Fruit fly (Drosophila melanogaster) S2 (cell line): ENCODE results near the gene CG7213.
A peak's percentile ranks its signal among the peaks of the same experiment; 100 is the strongest.

ENCODE experiments used
- CG8478 ChIP-seq: fragments of >200 bp; optimal IDR thresholded peaks from 2 replicates; lab custom pipeline; 2018
- CTCF ChIP-seq, 2 experiments: fragments of >200 bp; optimal IDR thresholded peaks; 2 replicates each; lab custom pipeline; 2018

Gene CG7213

dm6 chr3L:8210596-8210995, 29.8 kb downstream of the CG7213 start, which contains the start of gene tut:
tut (minus strand) TSS chr3L:8210743.
- TF ChIP-seq CTCF (optimal IDR thresholded peaks at IDR 0.05; lab: Kevin White, UChicago) = no peak
- TF ChIP-seq CG8478 (lab: Kevin White, UChicago) = no peak

DNA sequence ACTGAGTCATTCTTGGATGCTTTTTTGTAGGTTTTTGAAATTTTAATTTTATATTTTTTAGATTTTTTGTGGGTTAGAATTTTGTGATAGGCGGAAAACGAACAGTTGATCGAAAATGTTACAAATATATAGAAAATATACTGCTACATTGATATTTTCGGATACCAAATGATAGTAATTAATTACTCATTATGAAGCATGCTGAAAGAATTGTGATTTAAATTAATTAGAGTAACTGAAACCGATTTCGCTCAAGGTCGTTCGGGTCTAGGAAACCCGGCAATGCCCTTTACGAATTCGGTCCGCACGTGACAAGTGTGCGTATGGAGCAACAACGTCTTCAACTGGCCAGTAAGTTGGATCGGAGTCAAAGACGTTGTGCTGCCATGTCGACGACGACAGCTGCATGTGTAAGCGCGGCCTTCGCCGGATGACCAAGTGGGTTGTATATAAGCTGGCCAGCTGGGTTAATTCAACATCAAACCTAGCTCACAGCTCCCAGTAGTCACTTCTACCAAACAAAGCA, 38.0 kb downstream of the CG7213 start, which contains the start of the genes CG7366 and CG13679:
Gene CG7366, minus strand, starts transcription at position 101 of the 526 bp plus-strand sequence.
Gene CG13679, plus strand, starts transcription at position 476 of the 526 bp plus-strand sequence.
- TF ChIP-seq CG8478 (lab: Kevin White, UChicago) (no peak), CTCF (optimal IDR thresholded peaks at IDR 0.05; lab: Kevin White, UChicago) (no peak)

- TF ChIP-seq CG8478 (lab: Kevin White, UChicago) (no peak), CTCF (optimal IDR thresholded peaks at IDR 0.05; lab: Kevin White, UChicago) (no peak)
Measured at dm6 chr3L:8197779-8198279, 42.6 kb downstream of the CG7213 start, which contains the start of the genes UbcE2M and Dhps. UbcE2M (minus strand) TSS chr3L:8197987. Dhps (plus strand) TSS chr3L:8198207.

dm6 chr3L:8193016-8193415, 47.4 kb downstream of the CG7213 start, which contains the start of gene CG7387:
CG7387 (minus strand) TSS chr3L:8193116.
- TF ChIP-seq CTCF (optimal IDR thresholded peaks at IDR 0.05; lab: Kevin White, UChicago) = no peak
- TF ChIP-seq CG8478 (lab: Kevin White, UChicago) = no peak

DNA sequence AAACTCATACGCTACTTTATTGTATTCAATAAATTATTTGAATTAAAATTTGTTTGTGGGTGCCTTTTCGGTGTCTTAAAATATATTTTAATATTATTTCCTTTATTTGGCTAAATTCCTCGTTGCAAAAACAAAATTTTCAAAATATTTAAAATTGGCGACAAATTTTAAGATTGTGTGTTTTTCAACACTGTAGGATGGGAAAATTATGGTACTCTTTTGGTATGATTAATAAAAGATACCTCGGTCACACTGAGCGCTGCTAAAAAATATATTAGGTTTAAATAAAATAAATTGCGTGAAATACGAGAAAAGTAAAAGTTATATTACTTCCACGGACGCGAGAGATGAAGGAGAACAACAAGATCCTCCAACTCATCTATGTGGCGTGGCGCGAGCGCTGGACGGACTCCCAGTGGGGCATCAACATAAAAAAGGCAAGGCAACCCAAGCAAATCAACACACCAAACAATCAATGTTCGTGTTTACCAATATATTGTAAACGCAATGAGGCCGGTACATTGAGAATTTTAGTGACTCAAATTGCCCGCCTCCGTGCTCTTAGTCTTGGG, 49.3 kb downstream of the CG7213 start, which contains the start of gene MED24:
Gene MED24, plus strand, starts transcription at position 229 of the 572 bp plus-strand sequence.
- TF ChIP-seq CG8478 (lab: Kevin White, UChicago) (no peak), CTCF (optimal IDR thresholded peaks at IDR 0.05; lab: Kevin White, UChicago) (no peak)

DNA sequence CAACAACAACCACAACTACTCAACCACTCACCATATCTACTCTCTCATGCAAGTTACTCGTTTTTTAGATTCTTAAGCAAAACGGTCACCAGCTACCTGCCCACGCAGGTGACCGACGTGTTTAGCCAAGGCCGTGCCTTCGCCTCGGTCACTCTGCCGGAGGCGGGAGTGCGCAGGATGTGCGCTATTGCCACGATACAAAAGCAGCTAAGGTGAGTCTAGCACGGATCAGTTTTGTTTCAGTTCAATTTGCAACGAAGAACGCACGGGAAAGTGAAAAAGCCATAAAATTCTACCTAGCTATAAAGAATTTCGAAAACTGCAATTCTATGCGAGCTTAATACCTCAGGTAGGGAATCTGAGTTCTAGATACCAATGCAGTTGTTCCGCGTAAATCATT, 51.2 kb downstream of the CG7213 start:
- TF ChIP-seq CG8478 (lab: Kevin White, UChicago) = no peak
- TF ChIP-seq CTCF (optimal IDR thresholded peaks at IDR 0.05; lab: Kevin White, UChicago) = no peak

DNA sequence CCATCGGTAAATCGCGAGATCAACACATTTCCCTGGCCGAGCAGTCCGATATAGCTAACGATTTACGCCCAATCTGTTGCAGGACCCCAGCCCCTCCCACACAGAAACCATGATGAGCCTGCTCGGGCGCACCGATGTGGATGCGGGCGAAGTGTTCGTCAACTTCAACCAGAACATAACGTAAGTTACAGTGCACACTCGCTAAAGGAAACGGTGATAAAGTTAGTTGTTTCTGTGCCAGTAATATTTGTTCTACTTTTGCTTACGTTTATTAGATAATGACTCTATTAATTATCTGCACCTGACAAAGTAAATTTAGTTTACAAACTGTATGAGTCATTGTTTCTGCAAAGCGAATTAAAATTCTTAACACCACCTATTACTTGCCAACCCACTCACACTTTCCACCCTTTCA, 53.0 kb downstream of the CG7213 start:
- TF ChIP-seq CG8478 (lab: Kevin White, UChicago) = no peak
- no peak for TF ChIP-seq CTCF (optimal IDR thresholded peaks at IDR 0.05; lab: Kevin White, UChicago)

DNA sequence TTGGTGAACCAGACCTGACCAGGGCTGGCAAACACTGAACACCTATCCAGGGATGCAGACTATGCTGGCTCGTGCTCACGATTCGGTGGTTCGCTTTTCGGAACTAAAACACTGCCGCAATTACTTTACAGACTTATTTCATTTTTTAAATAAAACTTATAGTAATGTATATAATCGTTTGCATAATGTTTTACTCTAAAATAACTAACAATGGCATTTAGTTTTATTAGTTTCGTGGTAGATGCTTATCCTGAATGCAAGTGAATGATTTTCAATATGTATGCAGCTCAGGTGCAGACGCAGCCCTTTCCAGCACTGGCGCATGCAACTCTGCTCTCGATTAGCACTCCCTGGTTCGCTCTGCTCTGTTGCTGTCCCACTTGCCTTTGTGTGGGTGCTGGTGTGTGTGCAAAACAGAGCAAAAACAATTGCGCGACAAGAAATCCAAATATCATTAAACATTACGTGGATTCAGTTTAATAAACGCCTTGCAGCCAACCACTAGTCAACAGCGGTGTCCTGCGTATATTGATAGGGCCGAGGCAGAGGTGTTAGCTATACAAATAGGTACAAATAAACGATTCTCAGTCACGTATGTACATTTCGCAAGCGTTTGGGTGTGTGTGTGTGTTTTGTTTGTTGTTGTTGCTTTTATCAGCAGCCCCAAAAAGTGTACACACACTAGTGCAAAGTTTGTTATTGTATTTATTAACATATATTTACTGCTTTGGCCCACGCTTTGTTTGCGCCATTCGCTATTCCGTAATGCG, 53.6 kb downstream of the CG7213 start, which contains the start of the genes ERR and Atg18a:
Gene ERR, minus strand, starts transcription at position 45 of the 770 bp plus-strand sequence.
Gene Atg18a, plus strand, starts transcription at position 231 of the 770 bp plus-strand sequence.
- TF ChIP-seq CG8478 (lab: Kevin White, UChicago) (no peak), CTCF (optimal IDR thresholded peaks at IDR 0.05; lab: Kevin White, UChicago) (peak in 1 of 2 experiments; percentile 14)

DNA sequence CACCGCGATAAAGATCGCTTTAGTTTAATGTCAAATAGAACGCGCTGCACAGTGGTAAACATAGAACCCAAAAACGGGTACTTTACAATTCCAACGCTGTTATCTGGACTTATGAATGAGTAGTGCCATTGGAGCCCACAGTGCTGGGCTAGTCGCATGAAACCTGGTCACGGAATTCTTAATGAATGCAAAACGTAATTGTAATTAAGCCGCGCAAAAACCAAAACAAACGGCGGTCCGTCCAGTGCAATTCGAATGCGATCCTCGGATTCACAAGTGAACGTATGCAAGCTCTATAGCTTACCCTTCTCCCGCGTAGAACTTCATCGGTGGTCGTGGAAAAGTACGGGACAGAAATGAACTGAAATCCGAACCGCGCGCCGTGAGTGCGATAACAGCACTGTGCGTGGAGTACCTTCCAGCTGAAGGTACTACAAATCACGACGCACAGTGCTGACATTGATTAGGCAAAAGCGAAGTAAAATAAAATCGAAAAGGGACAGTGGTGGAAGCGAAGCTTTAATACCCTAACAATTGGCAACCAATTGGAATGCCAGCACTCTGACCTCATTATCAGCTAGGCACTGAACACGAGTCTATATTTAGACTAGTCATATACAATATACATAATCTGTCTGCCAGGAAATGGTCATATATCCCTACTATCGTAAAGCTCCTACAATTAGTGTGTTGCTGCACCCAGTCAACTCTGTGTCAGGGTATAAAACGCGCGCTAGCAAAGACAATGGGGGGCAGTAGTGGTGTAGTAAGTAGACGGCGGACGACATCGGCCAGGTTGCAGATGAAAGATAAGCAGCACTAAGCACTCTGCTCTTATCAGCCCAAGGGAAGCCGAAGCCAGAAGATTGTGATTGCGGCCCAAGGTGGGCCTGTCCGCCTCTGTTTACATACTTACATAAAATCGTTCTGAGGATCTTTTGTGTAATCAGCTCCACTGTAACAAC, 54.9 kb downstream of the CG7213 start:
- TF ChIP-seq CTCF (optimal IDR thresholded peaks at IDR 0.05; lab: Kevin White, UChicago) = no peak
- TF ChIP-seq CG8478 (lab: Kevin White, UChicago) = no peak
